Worm (Caenorhabditis elegans) whole organism, young adult: ENCODE data around the gene aak-2.

ENCODE experiments used
- F55B11.4 ChIP-seq: sonication (generic microtip); optimal IDR thresholded peaks from 2 replicates; lab custom pipeline; 2016; ENCODE audit warnings: missing compliant biosample characterization, missing genetic modification characterization, borderline replicate concordance; ENCODE audit not compliant: insufficient read depth
- cebp-2 ChIP-seq: fragments of 200-800 bp; sonication (Bioruptor generic); IDR thresholded peaks from 2 replicates; pipeline ENCODE4 v1.3.6; 2022; ENCODE audit warnings: missing genetic modification characterization, missing compliant biosample characterization
- hsf-1 ChIP-seq: fragments of 200-800 bp; sonication (Bioruptor generic); IDR thresholded peaks from 2 replicates; pipeline ENCODE4 v1.3.6; 2022; ENCODE audit warnings: missing genetic modification reagents, missing genetic modification characterization, missing compliant biosample characterization

ce11 chrX:16775335-16775835, 20.5 kb upstream of the aak-2 start:
- no peak for TF ChIP-seq hsf-1 (GFP tag; lab: Robert Waterston, UW)
- TF ChIP-seq F55B11.4 (tag; lab: Kevin White, UChicago), result no peak
- no peak for TF ChIP-seq cebp-2 (GFP tag; lab: Robert Waterston, UW)
